Worm (Caenorhabditis elegans) whole organism, L1 larva: ENCODE data around the gene clu-1.

ENCODE experiments used
- C04F5.9 ChIP-seq: sonication (generic microtip); optimal IDR thresholded peaks from 2 replicates; lab custom pipeline; 2016; ENCODE audit warnings: missing genetic modification characterization, missing compliant biosample characterization
- C16A3.4 ChIP-seq: fragments of 150-350 bp; optimal IDR thresholded peaks from 2 replicates; lab custom pipeline; 2014; ENCODE audit warnings: missing biosample characterization, missing genetic modification characterization
- C34B4.2 ChIP-seq: sonication (generic microtip); optimal IDR thresholded peaks from 2 replicates; lab custom pipeline; 2017; ENCODE audit warnings: mild to moderate bottlenecking, missing genetic modification characterization, missing compliant biosample characterization
- F16B12.6 ChIP-seq: fragments of 150-350 bp; optimal IDR thresholded peaks from 2 replicates; lab custom pipeline; 2014; ENCODE audit warnings: missing biosample characterization, missing genetic modification characterization
- Y116A8C.19 ChIP-seq: sonication (generic microtip); optimal IDR thresholded peaks from 2 replicates; lab custom pipeline; 2016; ENCODE audit warnings: missing compliant biosample characterization, missing genetic modification characterization, borderline replicate concordance
- aha-1 ChIP-seq: fragments of 150-350 bp; optimal IDR thresholded peaks from 2 replicates; lab custom pipeline; 2014; ENCODE audit warnings: missing biosample characterization, missing genetic modification characterization
- alr-1 ChIP-seq: fragments of 200-800 bp; sonication (Bioruptor generic); optimal IDR thresholded peaks from 2 replicates; lab custom pipeline; 2018; ENCODE audit warnings: borderline replicate concordance, mild to moderate bottlenecking, missing genetic modification characterization, missing compliant biosample characterization
- ama-1 ChIP-seq: fragments of 150-350 bp; optimal IDR thresholded peaks from 2 replicates; lab custom pipeline; 2014
- blmp-1 ChIP-seq: fragments of 150-350 bp; optimal IDR thresholded peaks from 2 replicates; lab custom pipeline; 2014; ENCODE audit warnings: missing biosample characterization, missing genetic modification characterization
- ceh-63 ChIP-seq: fragments of 200-800 bp; sonication (Bioruptor generic); optimal IDR thresholded peaks from 2 replicates; lab custom pipeline; 2018; ENCODE audit warnings: mild to moderate bottlenecking, missing genetic modification characterization, missing compliant biosample characterization
- ceh-8 ChIP-seq: fragments of 200-800 bp; sonication (Bioruptor generic); optimal IDR thresholded peaks from 2 replicates; lab custom pipeline; 2018; ENCODE audit warnings: mild to moderate bottlenecking, missing genetic modification characterization, moderate library complexity, missing compliant biosample characterization
- ceh-82 ChIP-seq, 3 experiments: fragments of 150-350 bp in 1 of 3; sonication (generic microtip) in 2 of 3; optimal IDR thresholded peaks; 2 replicates each; lab custom pipeline; 2014 to 2017; ENCODE audit warnings: missing biosample characterization in 3 of 3, missing genetic modification characterization in 3 of 3
- ceh-88 ChIP-seq: fragments of 200-800 bp; sonication (Bioruptor generic); IDR thresholded peaks from 2 replicates; pipeline ENCODE4 v1.3.6; 2022; ENCODE audit warnings: missing genetic modification characterization, missing compliant biosample characterization
- ceh-90 ChIP-seq: sonication (generic microtip); optimal IDR thresholded peaks from 2 replicates; lab custom pipeline; 2016; ENCODE audit warnings: missing genetic modification characterization, missing compliant biosample characterization
- dpl-1 ChIP-seq, 3 experiments: fragments of 150-350 bp in 2 of 3; sonication (generic microtip) in 1 of 3; optimal IDR thresholded peaks; 2 replicates each; lab custom pipeline; 2014 to 2017; ENCODE audit warnings: missing biosample characterization in 3 of 3, missing genetic modification characterization in 3 of 3, missing genetic modification reagents in 3 of 3
- efl-1 ChIP-seq, 4 experiments: fragments of 150-350 bp; optimal IDR thresholded peaks in 3 of 4; peaks in 1 of 4; 1 replicate in 1 of 4; 2 replicates in 3 of 4; lab custom pipeline; 2014; ENCODE audit warnings: missing biosample characterization in 2 of 4, missing genetic modification characterization in 2 of 4, missing genetic modification reagents in 2 of 4
- egl-13 ChIP-seq: sonication (generic microtip); optimal IDR thresholded peaks from 2 replicates; lab custom pipeline; 2016; ENCODE audit warnings: missing genotype, missing genetic modification reagents, missing genetic modification characterization, missing compliant biosample characterization
- elt-2 ChIP-seq: sonication (generic microtip); optimal IDR thresholded peaks from 2 replicates; lab custom pipeline; 2016; ENCODE audit warnings: missing genetic modification characterization, mild to moderate bottlenecking, inconsistent platforms, missing compliant biosample characterization, missing genetic modification reagents
- elt-3 ChIP-seq, 6 experiments: fragments of 150-350 bp in 1 of 6; sonication (generic microtip); optimal IDR thresholded peaks; 2 replicates each; lab custom pipeline; 2017 to 2018; ENCODE audit warnings: missing biosample characterization in 6 of 6, missing genetic modification characterization in 6 of 6, inconsistent platforms in 1 of 6
- ets-5 ChIP-seq: fragments of 200-800 bp; sonication (Bioruptor generic); IDR thresholded peaks from 2 replicates; pipeline ENCODE4 v1.3.6; 2022; ENCODE audit warnings: missing genetic modification characterization, missing compliant biosample characterization
- fkh-10 ChIP-seq: sonication (generic microtip); optimal IDR thresholded peaks from 2 replicates; lab custom pipeline; 2017; ENCODE audit warnings: missing biosample characterization, missing genetic modification reagents, missing genetic modification characterization
- fkh-4 ChIP-seq: sonication (generic microtip); optimal IDR thresholded peaks from 2 replicates; lab custom pipeline; 2016; ENCODE audit warnings: missing compliant biosample characterization, missing genetic modification characterization, borderline replicate concordance
- jun-1 ChIP-seq: fragments of 150-350 bp; optimal IDR thresholded peaks from 2 replicates; lab custom pipeline; 2014; ENCODE audit warnings: missing biosample characterization, missing genetic modification reagents, missing genetic modification characterization
- lin-35 ChIP-seq, 2 experiments: fragments of 150-350 bp; optimal IDR thresholded peaks; 2 replicates each; lab custom pipeline; 2014; ENCODE audit warnings: missing biosample characterization in 2 of 2, missing genetic modification characterization in 2 of 2, missing genetic modification reagents in 2 of 2
- mdl-1 ChIP-seq, 2 experiments: fragments of 150-350 bp; optimal IDR thresholded peaks; 2 replicates each; lab custom pipeline; 2014 to 2017; ENCODE audit warnings: missing biosample characterization in 2 of 2, missing genetic modification characterization in 2 of 2, inconsistent platforms in 1 of 2
- mep-1 ChIP-seq: fragments of 150-350 bp; optimal IDR thresholded peaks from 2 replicates; lab custom pipeline; 2014; ENCODE audit warnings: missing biosample characterization, missing genetic modification characterization
- nhr-19 ChIP-seq: fragments of 200-800 bp; sonication (Bioruptor generic); conservative IDR thresholded peaks from 2 replicates; pipeline ENCODE4 v1.3.6; 2022; ENCODE audit warnings: missing genetic modification characterization, missing compliant biosample characterization
- nhr-20 ChIP-seq: sonication (generic microtip); optimal IDR thresholded peaks from 2 replicates; lab custom pipeline; 2016; ENCODE audit warnings: mild to moderate bottlenecking, missing genetic modification characterization, missing compliant biosample characterization
- nhr-237 ChIP-seq: fragments of 150-350 bp; optimal IDR thresholded peaks from 2 replicates; lab custom pipeline; 2014; ENCODE audit warnings: missing biosample characterization, missing genetic modification characterization
- nhr-28 ChIP-seq: fragments of 150-350 bp; optimal IDR thresholded peaks from 2 replicates; lab custom pipeline; 2014; ENCODE audit warnings: missing biosample characterization, missing genetic modification characterization
- nhr-71 ChIP-seq: sonication (generic microtip); optimal IDR thresholded peaks from 2 replicates; lab custom pipeline; 2016; ENCODE audit warnings: mild to moderate bottlenecking, missing genetic modification characterization, moderate library complexity, missing compliant biosample characterization
- nhr-76 ChIP-seq: sonication (generic microtip); optimal IDR thresholded peaks from 2 replicates; lab custom pipeline; 2017; ENCODE audit warnings: missing biosample characterization, missing genetic modification characterization
- nhr-77 ChIP-seq: fragments of 150-350 bp; optimal IDR thresholded peaks from 2 replicates; lab custom pipeline; 2014; ENCODE audit warnings: missing biosample characterization, missing genetic modification characterization
- nhr-84 ChIP-seq: sonication (generic microtip); optimal IDR thresholded peaks from 2 replicates; lab custom pipeline; 2017; ENCODE audit warnings: missing biosample characterization, missing genetic modification characterization
- nhr-90 ChIP-seq: sonication (generic microtip); optimal IDR thresholded peaks from 2 replicates; lab custom pipeline; 2016; ENCODE audit warnings: mild to moderate bottlenecking, missing genetic modification characterization, missing compliant biosample characterization; ENCODE audit not compliant: poor library complexity
- pax-3 ChIP-seq: fragments of 200-800 bp; sonication (Bioruptor generic); optimal IDR thresholded peaks from 2 replicates; lab custom pipeline; 2018; ENCODE audit warnings: mild to moderate bottlenecking, missing genetic modification characterization, moderate library complexity, missing compliant biosample characterization
- pqm-1 ChIP-seq: sonication (generic microtip); optimal IDR thresholded peaks from 3 replicates; lab custom pipeline; 2017; ENCODE audit warnings: missing biosample characterization, missing genetic modification characterization
- rnt-1 ChIP-seq: sonication (generic microtip); optimal IDR thresholded peaks from 2 replicates; lab custom pipeline; 2016; ENCODE audit warnings: mild to moderate bottlenecking, missing genetic modification characterization, moderate library complexity, missing compliant biosample characterization
- snpc-4 ChIP-seq: fragments of 150-350 bp; optimal IDR thresholded peaks from 2 replicates; lab custom pipeline; 2014; ENCODE audit warnings: missing biosample characterization, missing genetic modification characterization
- sox-4 ChIP-seq: sonication (generic microtip); optimal IDR thresholded peaks from 2 replicates; lab custom pipeline; 2016; ENCODE audit warnings: missing genetic modification characterization, missing compliant biosample characterization
- sup-37 ChIP-seq: fragments of 200-800 bp; sonication (Bioruptor generic); optimal IDR thresholded peaks from 2 replicates; lab custom pipeline; 2018; ENCODE audit warnings: mild to moderate bottlenecking, missing genetic modification characterization, missing compliant biosample characterization
- swsn-7 ChIP-seq: sonication (generic microtip); optimal IDR thresholded peaks from 2 replicates; lab custom pipeline; 2016; ENCODE audit warnings: missing genetic modification characterization, missing compliant biosample characterization
- unc-130 ChIP-seq: fragments of 150-350 bp; optimal IDR thresholded peaks from 2 replicates; lab custom pipeline; 2017; ENCODE audit warnings: missing biosample characterization, missing genetic modification characterization, inconsistent platforms
- unc-30 ChIP-seq: sonication (generic microtip); optimal IDR thresholded peaks from 2 replicates; lab custom pipeline; 2017; ENCODE audit warnings: missing biosample characterization, missing genetic modification characterization
- unc-62 ChIP-seq: fragments of 150-350 bp; optimal IDR thresholded peaks from 2 replicates; lab custom pipeline; 2014; ENCODE audit warnings: missing biosample characterization, missing genetic modification reagents, missing genetic modification characterization
- unc-86 ChIP-seq: sonication (generic microtip); optimal IDR thresholded peaks from 2 replicates; lab custom pipeline; 2016; ENCODE audit warnings: missing genetic modification characterization, missing compliant biosample characterization
- vab-15 ChIP-seq: sonication (generic microtip); optimal IDR thresholded peaks from 2 replicates; lab custom pipeline; 2017; ENCODE audit warnings: missing genotype, mild to moderate bottlenecking, missing genetic modification characterization, missing compliant biosample characterization
- xbp-1 ChIP-seq: sonication (generic microtip); optimal IDR thresholded peaks from 2 replicates; lab custom pipeline; 2016; ENCODE audit warnings: missing genetic modification characterization, missing compliant biosample characterization
- zip-4 ChIP-seq: fragments of 200-800 bp; sonication (Bioruptor generic); optimal IDR thresholded peaks from 2 replicates; lab custom pipeline; 2018; ENCODE audit warnings: mild to moderate bottlenecking, missing genetic modification characterization, moderate library complexity, missing compliant biosample characterization
- ztf-11 ChIP-seq, 2 experiments: sonication (generic microtip); optimal IDR thresholded peaks; 2 replicates each; lab custom pipeline; 2016 to 2017; ENCODE audit warnings: missing genetic modification characterization in 2 of 2, missing biosample characterization in 1 of 2, missing compliant biosample characterization in 1 of 2
- ztf-4 ChIP-seq: fragments of 150-350 bp; optimal IDR thresholded peaks from 2 replicates; lab custom pipeline; 2014; ENCODE audit warnings: missing biosample characterization, missing genetic modification characterization

The clu-1 gene

ce11 chrIII:9546016-9546659, 24.9 kb upstream of the clu-1 start, which contains the start of gene unc-16 (continued):
- peak in 2 of 6 experiments; percentile 29 to 54 for TF ChIP-seq elt-3 (tag; optimal IDR thresholded peaks at IDR 0.05; lab: Kevin White, UChicago)
- peak; percentile 43 for TF ChIP-seq ceh-90 (tag; lab: Kevin White, UChicago)
- no peak for TF ChIP-seq vab-15 (tag; lab: Kevin White, UChicago)
- peak; percentile 64 for TF ChIP-seq nhr-237
- TF ChIP-seq nhr-77 (tag; lab: Kevin White, UChicago) = peak; percentile 78
- TF ChIP-seq xbp-1 (tag; lab: Kevin White, UChicago) = peak; percentile 90
- TF ChIP-seq C34B4.2 (tag; lab: Kevin White, UChicago) = no peak
- TF ChIP-seq rnt-1 (tag; lab: Kevin White, UChicago) = peak; percentile 93
- TF ChIP-seq ets-5 (GFP tag; lab: Robert Waterston, UW) = no peak
- peak; percentile 65 for TF ChIP-seq fkh-10 (GFP tag; lab: Kevin White, UChicago)
- TF ChIP-seq alr-1 (tag; lab: Kevin White, UChicago) = no peak
- TF ChIP-seq nhr-90 = peak; percentile 67
- peak; percentile 88 for TF ChIP-seq egl-13
- peak; percentile 87 for TF ChIP-seq nhr-19 (GFP tag; lab: Robert Waterston, UW)
- TF ChIP-seq sox-4 (tag; lab: Kevin White, UChicago) = peak; percentile 67
- peak; percentile 85 for TF ChIP-seq ceh-8 (GFP tag; lab: Kevin White, UChicago)
- TF ChIP-seq unc-130 (tag; lab: Kevin White, UChicago) = peak; percentile 88
- peak; percentile 95 for TF ChIP-seq nhr-71 (tag; lab: Kevin White, UChicago)
- peak; percentile 78 for TF ChIP-seq zip-4 (GFP tag; lab: Kevin White, UChicago)
- TF ChIP-seq elt-2 (tag; lab: Kevin White, UChicago) = peak; percentile 19
- no peak for TF ChIP-seq unc-62 (GFP tag; lab: Kevin White, UChicago)
- peak; percentile 95 for TF ChIP-seq mep-1 (tag; lab: Kevin White, UChicago)
- TF ChIP-seq fkh-4 (tag; lab: Kevin White, UChicago) = peak; percentile 63
- TF ChIP-seq nhr-20 (tag; lab: Kevin White, UChicago) = peak; percentile 90
- peak; percentile 85 for TF ChIP-seq C16A3.4 (tag; lab: Kevin White, UChicago)
- TF ChIP-seq jun-1 (tag; lab: Kevin White, UChicago) = peak; percentile 76
- TF ChIP-seq snpc-4 (tag; lab: Kevin White, UChicago) = peak; percentile 73
- peak; percentile 80 for TF ChIP-seq ztf-4
- peak; percentile 92 for TF ChIP-seq unc-86 (tag; lab: Kevin White, UChicago)
- TF ChIP-seq efl-1 (optimal IDR thresholded peaks at IDR 0.05; lab: Kevin White, UChicago) = peak; percentile 85 to 88
- TF ChIP-seq efl-1 (GFP tag; optimal IDR thresholded peaks at IDR 0.05 in 1 of 2; lab: Kevin White, UChicago) = peak; percentile 82 to 98
- peak in 1 of 2 experiments; percentile 78 for TF ChIP-seq ztf-11 (tag; optimal IDR thresholded peaks at IDR 0.05; lab: Kevin White, UChicago)
- TF ChIP-seq lin-35 (GFP tag; optimal IDR thresholded peaks at IDR 0.05; lab: Kevin White, UChicago) = peak; percentile 86
- no peak for TF ChIP-seq pqm-1 (tag; lab: Kevin White, UChicago)
- TF ChIP-seq nhr-28 = no peak
- TF ChIP-seq unc-30 = no peak
- TF ChIP-seq ama-1 (lab: Kevin White, UChicago) = peak; percentile 83
- peak; percentile 48 to 98 for TF ChIP-seq mdl-1 (tag; optimal IDR thresholded peaks at IDR 0.05; lab: Kevin White, UChicago)
- peak; percentile 51 for TF ChIP-seq ceh-63 (GFP tag; lab: Kevin White, UChicago)
- peak; percentile 83 for TF ChIP-seq C04F5.9
- TF ChIP-seq ceh-88 (GFP tag; lab: Robert Waterston, UW) = peak; percentile 67
- TF ChIP-seq aha-1 (tag; lab: Kevin White, UChicago) = peak; percentile 67
- no peak for TF ChIP-seq nhr-84 (tag; lab: Kevin White, UChicago)
- TF ChIP-seq blmp-1 = peak; percentile 72
- TF ChIP-seq swsn-7 (tag; lab: Kevin White, UChicago) = peak; percentile 94
- no peak for TF ChIP-seq Y116A8C.19 (tag; lab: Kevin White, UChicago)
- TF ChIP-seq ceh-82 (tag; optimal IDR thresholded peaks at IDR 0.05; lab: Kevin White, UChicago) = peak; percentile 78 to 92 (median 89)
- TF ChIP-seq sup-37 = peak; percentile 79
- peak; percentile 69 for TF ChIP-seq F16B12.6 (tag; lab: Kevin White, UChicago)
- no peak for TF ChIP-seq nhr-76 (tag; lab: Kevin White, UChicago)
- TF ChIP-seq dpl-1 (GFP tag; optimal IDR thresholded peaks at IDR 0.05; lab: Kevin White, UChicago) = peak; percentile 77 to 84 (median 81)
- peak; percentile 69 for TF ChIP-seq pax-3 (tag; lab: Kevin White, UChicago)
